Fruit fly (Drosophila melanogaster) whole organism, embryonic: ENCODE results near the gene ssh.

Experiments
- ATbp ChIP-seq: fragments of 200-800 bp; sonication (Bioruptor generic); optimal IDR thresholded peaks from 2 replicates; lab custom pipeline; 2017; ENCODE audit warnings: missing biosample characterization, mild to moderate bottlenecking, missing genetic modification characterization, missing genetic modification reagents
- Antp ChIP-seq: fragments of 200-800 bp; sonication (Bioruptor generic); optimal IDR thresholded peaks from 3 replicates; lab custom pipeline; 2016; ENCODE audit warnings: missing biosample characterization, missing genetic modification characterization
- Atf3 ChIP-seq: fragments of 200-800 bp; sonication (Bioruptor generic); optimal IDR thresholded peaks from 3 replicates; lab custom pipeline; 2016; ENCODE audit warnings: missing biosample characterization, missing genetic modification characterization
- B-H2 ChIP-seq: fragments of 200-800 bp; sonication (Bioruptor generic); optimal IDR thresholded peaks from 2 replicates; lab custom pipeline; 2018; ENCODE audit warnings: missing biosample characterization, mild to moderate bottlenecking, missing genetic modification characterization
- CG10431 ChIP-seq: fragments of 200-800 bp; sonication (Bioruptor generic); optimal IDR thresholded peaks from 3 replicates; lab custom pipeline; 2018; ENCODE audit warnings: missing biosample characterization, mild to moderate bottlenecking, missing genetic modification characterization
- CG12942 ChIP-seq: fragments of 200-800 bp; sonication (Bioruptor generic); optimal IDR thresholded peaks from 3 replicates; lab custom pipeline; 2016; ENCODE audit warnings: missing biosample characterization, missing genetic modification characterization
- CG14860 ChIP-seq: fragments of 200-800 bp; sonication (Bioruptor generic); IDR thresholded peaks from 3 replicates; pipeline ENCODE4 v1.3.6; 2022; ENCODE audit warnings: missing biosample characterization, missing genetic modification characterization; ENCODE audit not compliant: partially characterized antibody
- CG18599 ChIP-seq: fragments of 200-800 bp; sonication (Bioruptor generic); optimal IDR thresholded peaks from 3 replicates; lab custom pipeline; 2017; ENCODE audit warnings: missing biosample characterization, missing genetic modification characterization, mild to moderate bottlenecking, moderate library complexity, missing genetic modification reagents
- CG2120 ChIP-seq: fragments of 200-800 bp; sonication (Bioruptor generic); optimal IDR thresholded peaks from 3 replicates; lab custom pipeline; 2016; ENCODE audit warnings: missing biosample characterization, missing genetic modification characterization
- CG3407 ChIP-seq: fragments of 200-800 bp; sonication (Bioruptor generic); optimal IDR thresholded peaks from 2 replicates; lab custom pipeline; 2018; ENCODE audit warnings: missing biosample characterization, mild to moderate bottlenecking, missing genetic modification characterization
- CG34376 ChIP-seq: fragments of 200-800 bp; sonication (Bioruptor generic); optimal IDR thresholded peaks from 2 replicates; lab custom pipeline; 2018; ENCODE audit warnings: missing biosample characterization, mild to moderate bottlenecking, missing genetic modification characterization
- CG42726 ChIP-seq: fragments of 200-800 bp; sonication (Bioruptor generic); IDR thresholded peaks from 2 replicates; pipeline ENCODE4 v1.3.6; 2022; ENCODE audit warnings: missing biosample characterization, missing genetic modification characterization; ENCODE audit not compliant: partially characterized antibody
- CG6791 ChIP-seq: fragments of 200-800 bp; sonication (Bioruptor generic); IDR thresholded peaks from 3 replicates; pipeline ENCODE4 v1.3.6; 2022; ENCODE audit warnings: missing biosample characterization, missing genetic modification characterization; ENCODE audit not compliant: partially characterized antibody
- CG7357 ChIP-seq: fragments of 200-800 bp; sonication (Bioruptor generic); IDR thresholded peaks from 3 replicates; pipeline ENCODE4 v1.3.6; 2022; ENCODE audit warnings: missing biosample characterization, missing genetic modification characterization
- CG7556 ChIP-seq: fragments of 200-800 bp; sonication (Bioruptor generic); optimal IDR thresholded peaks from 2 replicates; lab custom pipeline; 2017; ENCODE audit warnings: missing biosample characterization, mild to moderate bottlenecking, missing genetic modification characterization
- CG8359 ChIP-seq: fragments of 200-800 bp; sonication (Bioruptor generic); optimal IDR thresholded peaks from 2 replicates; lab custom pipeline; 2017; ENCODE audit warnings: missing biosample characterization, mild to moderate bottlenecking, missing genetic modification characterization, borderline replicate concordance
- CHES-1-like ChIP-seq: fragments of 200-800 bp; sonication (Bioruptor generic); optimal IDR thresholded peaks from 2 replicates; lab custom pipeline; 2016; ENCODE audit warnings: missing biosample characterization, missing genetic modification characterization
- Camta ChIP-seq: fragments of 200-800 bp; sonication (Bioruptor generic); optimal IDR thresholded peaks from 2 replicates; lab custom pipeline; 2016; ENCODE audit warnings: missing biosample characterization, missing genetic modification characterization
- CoRest ChIP-seq: fragments of 200-800 bp; sonication (Bioruptor generic); optimal IDR thresholded peaks from 3 replicates; lab custom pipeline; 2018; ENCODE audit warnings: missing biosample characterization, mild to moderate bottlenecking, missing genetic modification characterization, moderate library complexity
- Dp ChIP-seq: fragments of 200-800 bp; sonication (Bioruptor generic); optimal IDR thresholded peaks from 2 replicates; lab custom pipeline; 2018; ENCODE audit warnings: missing biosample characterization, mild to moderate bottlenecking, missing genetic modification characterization, moderate library complexity
- Hmx ChIP-seq: fragments of 200-800 bp; sonication (Bioruptor generic); optimal IDR thresholded peaks from 2 replicates; lab custom pipeline; 2016; ENCODE audit warnings: missing biosample characterization, missing genetic modification characterization
- Hsf ChIP-seq: fragments of 200-800 bp; sonication (Bioruptor generic); optimal IDR thresholded peaks from 3 replicates; lab custom pipeline; 2016; ENCODE audit warnings: missing biosample characterization, missing genetic modification characterization
- NC2β ChIP-seq: fragments of 200-800 bp; sonication (Bioruptor generic); optimal IDR thresholded peaks from 2 replicates; lab custom pipeline; 2016; ENCODE audit warnings: missing biosample characterization, missing genetic modification characterization
- Nf-YB ChIP-seq: fragments of 200-800 bp; sonication (Bioruptor generic); optimal IDR thresholded peaks from 3 replicates; lab custom pipeline; 2019; ENCODE audit warnings: missing biosample characterization, mild to moderate bottlenecking, missing genetic modification characterization, moderate library complexity
- PHDP ChIP-seq: fragments of 200-800 bp; sonication (Bioruptor generic); optimal IDR thresholded peaks from 3 replicates; lab custom pipeline; 2018; ENCODE audit warnings: missing biosample characterization, mild to moderate bottlenecking, missing genetic modification characterization, moderate library complexity
- Pdp1 ChIP-seq, 2 experiments: fragments of 200-800 bp; sonication (Bioruptor generic); optimal IDR thresholded peaks; 3 replicates each; lab custom pipeline; 2016; ENCODE audit warnings: missing biosample characterization in 2 of 2, missing genetic modification characterization in 2 of 2, mild to moderate bottlenecking in 1 of 2, moderate library complexity in 1 of 2
- Rx ChIP-seq: fragments of 200-800 bp; sonication (Bioruptor generic); IDR thresholded peaks from 2 replicates; pipeline ENCODE4 v1.3.6; 2022; ENCODE audit warnings: missing biosample characterization, missing genetic modification characterization
- Spps ChIP-seq: fragments of 200-800 bp; sonication (Bioruptor generic); optimal IDR thresholded peaks from 2 replicates; lab custom pipeline; 2018; ENCODE audit warnings: missing biosample characterization, mild to moderate bottlenecking, missing genetic modification characterization
- Usf ChIP-seq: fragments of 200-800 bp; sonication (Bioruptor generic); optimal IDR thresholded peaks from 2 replicates; lab custom pipeline; 2017; ENCODE audit warnings: missing genotype, missing biosample characterization, missing genetic modification characterization
- Vsx1 ChIP-seq: fragments of 200-800 bp; sonication (Bioruptor generic); optimal IDR thresholded peaks from 2 replicates; lab custom pipeline; 2017; ENCODE audit warnings: missing biosample characterization, mild to moderate bottlenecking, missing genetic modification characterization, missing genetic modification reagents
- ab ChIP-seq: fragments of 200-800 bp; sonication (Bioruptor generic); optimal IDR thresholded peaks from 2 replicates; lab custom pipeline; 2016; ENCODE audit warnings: missing biosample characterization, missing genetic modification characterization
- amos ChIP-seq: fragments of 200-800 bp; sonication (Bioruptor generic); IDR thresholded peaks from 2 replicates; pipeline ENCODE4 v1.3.6; 2022; ENCODE audit warnings: missing biosample characterization, missing genetic modification characterization; ENCODE audit not compliant: partially characterized antibody
- ato ChIP-seq: fragments of 200-800 bp; sonication (Bioruptor generic); IDR thresholded peaks from 2 replicates; pipeline ENCODE4 v1.3.6; 2022; ENCODE audit warnings: missing biosample characterization, missing genetic modification characterization; ENCODE audit not compliant: partially characterized antibody
- cad ChIP-seq: fragments of >200 bp; optimal IDR thresholded peaks from 2 replicates; lab custom pipeline; 2017; ENCODE audit warnings: missing biosample characterization, missing genetic modification characterization
- crp ChIP-seq, 2 experiments: fragments of 200-800 bp; sonication (Bioruptor generic); optimal IDR thresholded peaks; 2 replicates in 1 of 2; 3 replicates in 1 of 2; lab custom pipeline; 2017; ENCODE audit warnings: missing biosample characterization in 2 of 2, missing genetic modification characterization in 2 of 2, mild to moderate bottlenecking in 1 of 2, moderate library complexity in 1 of 2
- cwo ChIP-seq: fragments of 200-800 bp; sonication (Bioruptor generic); optimal IDR thresholded peaks from 3 replicates; lab custom pipeline; 2017; ENCODE audit warnings: missing biosample characterization, missing genetic modification characterization, mild to moderate bottlenecking, moderate library complexity, missing genetic modification reagents
- dati ChIP-seq: fragments of 200-800 bp; sonication (Bioruptor generic); IDR thresholded peaks from 2 replicates; pipeline ENCODE4 v1.3.6; 2022; ENCODE audit warnings: missing biosample characterization, missing genetic modification characterization
- en ChIP-seq: fragments of 200-800 bp; sonication (Bioruptor generic); optimal IDR thresholded peaks from 2 replicates; lab custom pipeline; 2016; ENCODE audit warnings: missing biosample characterization, missing genetic modification characterization
- fd102C ChIP-seq: fragments of 200-800 bp; sonication (Bioruptor generic); optimal IDR thresholded peaks from 2 replicates; lab custom pipeline; 2018; ENCODE audit warnings: missing biosample characterization, mild to moderate bottlenecking, missing genetic modification characterization, moderate library complexity
- gfzf ChIP-seq: fragments of 200-800 bp; sonication (Bioruptor generic); optimal IDR thresholded peaks from 2 replicates; lab custom pipeline; 2016; ENCODE audit warnings: missing biosample characterization, mild to moderate bottlenecking, missing genetic modification characterization, moderate library complexity
- klu ChIP-seq: fragments of 200-800 bp; sonication (Bioruptor generic); IDR thresholded peaks from 2 replicates; pipeline ENCODE4 v1.3.6; 2022; ENCODE audit warnings: missing biosample characterization, missing genetic modification characterization
- luna ChIP-seq: fragments of 200-800 bp; sonication (Bioruptor generic); optimal IDR thresholded peaks from 2 replicates; lab custom pipeline; 2016; ENCODE audit warnings: missing biosample characterization, missing genetic modification characterization
- peb ChIP-seq: fragments of 200-800 bp; sonication (Bioruptor generic); IDR thresholded peaks from 2 replicates; pipeline ENCODE4 v1.3.6; 2022; ENCODE audit warnings: missing biosample characterization, missing genetic modification characterization
- row ChIP-seq: fragments of 200-800 bp; sonication (Bioruptor generic); IDR thresholded peaks from 3 replicates; pipeline ENCODE4 v1.3.6; 2022; ENCODE audit warnings: missing biosample characterization, missing genetic modification characterization
- slbo ChIP-seq: fragments of 200-800 bp; sonication (Bioruptor generic); IDR thresholded peaks from 2 replicates; pipeline ENCODE4 v1.3.6; 2022; ENCODE audit warnings: missing biosample characterization, missing genetic modification characterization
- stwl ChIP-seq: fragments of 200-800 bp; sonication (Bioruptor generic); optimal IDR thresholded peaks from 3 replicates; lab custom pipeline; 2018; ENCODE audit warnings: missing biosample characterization, mild to moderate bottlenecking, missing genetic modification characterization, moderate library complexity
- tin ChIP-seq: fragments of 200-800 bp; sonication (Bioruptor generic); optimal IDR thresholded peaks from 3 replicates; lab custom pipeline; 2016; ENCODE audit warnings: missing biosample characterization, missing genetic modification characterization
- tll ChIP-seq, 2 experiments: fragments of 200-800 bp in 1 of 2; fragments of >200 bp in 1 of 2; sonication (Bioruptor generic) in 1 of 2; optimal IDR thresholded peaks; 2 replicates each; lab custom pipeline; 2017 to 2019; ENCODE audit warnings: missing biosample characterization in 2 of 2, missing genetic modification characterization in 2 of 2, mild to moderate bottlenecking in 1 of 2, moderate library complexity in 1 of 2
- vnd ChIP-seq: fragments of 200-800 bp; sonication (Bioruptor generic); IDR thresholded peaks from 3 replicates; pipeline ENCODE4 v1.3.6; 2022; ENCODE audit warnings: missing biosample characterization, missing genetic modification characterization; ENCODE audit not compliant: partially characterized antibody

The ssh gene

DNA sequence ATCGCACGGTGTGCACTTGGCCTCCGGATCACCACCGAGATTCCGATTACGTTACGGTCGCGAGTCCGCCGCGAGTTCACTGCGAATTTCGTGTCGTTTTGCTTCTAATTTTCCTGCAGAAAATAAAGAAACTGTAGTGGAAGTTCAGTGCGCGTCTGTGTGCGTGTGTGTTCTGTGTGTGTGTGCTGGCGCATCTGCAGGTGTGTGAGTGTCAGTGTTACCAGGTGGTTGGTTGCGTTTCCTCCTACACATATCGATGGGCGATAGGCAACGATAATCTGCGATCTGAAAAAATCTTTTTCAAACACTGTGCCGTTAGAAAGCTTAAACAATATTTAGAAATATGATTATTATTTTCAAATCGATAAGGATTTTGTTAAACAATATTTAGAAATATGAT is 6.7 kb downstream of the ssh start, which contains the start of gene Osbp (continued):
- TF ChIP-seq Spps (tag; lab: Kevin White, UChicago) (no peak), CG7556 (GFP tag; lab: Kevin White, UChicago) (no peak), CG2120 (GFP tag; lab: Kevin White, UChicago) (no peak), Hmx (GFP tag; lab: Kevin White, UChicago) (no peak), Nf-YB (GFP tag; lab: Kevin White, UChicago) (peak; percentile 79), CG7357 (GFP tag; lab: Robert Waterston, UW) (no peak), CG18599 (GFP tag; lab: Kevin White, UChicago) (no peak), CG8359 (GFP tag; lab: Kevin White, UChicago) (no peak), CoRest (tag; lab: Kevin White, UChicago) (peak; percentile 58), ATbp (GFP tag; lab: Kevin White, UChicago) (no peak), Dp (peak; percentile 81), ab (no peak), Hsf (no peak), CG12942 (GFP tag; lab: Kevin White, UChicago) (no peak), ato (GFP tag; lab: Robert Waterston, UW) (peak; percentile 58; the same call in 1 of the 2 replicates), CG42726 (GFP tag; lab: Robert Waterston, UW) (peak; percentile 70), klu (GFP tag; lab: Robert Waterston, UW) (no peak), NC2β (GFP tag; lab: Kevin White, UChicago) (no peak), tin (GFP tag; lab: Kevin White, UChicago) (no peak), CG10431 (GFP tag; lab: Kevin White, UChicago) (no peak), Vsx1 (GFP tag; lab: Kevin White, UChicago) (no peak), CG34376 (GFP tag; lab: Kevin White, UChicago) (peak; percentile 19), crp (GFP tag; optimal IDR thresholded peaks at IDR 0.05; lab: Kevin White, UChicago) (peak in 1 of 2 experiments; percentile 33), row (GFP tag; lab: Robert Waterston, UW) (peak; percentile 41; the same call in 2 of the 3 replicates), CG6791 (GFP tag; lab: Robert Waterston, UW) (peak; percentile 75), fd102C (GFP tag; lab: Kevin White, UChicago) (no peak), peb (GFP tag; lab: Robert Waterston, UW) (no peak), CG3407 (GFP tag; lab: Kevin White, UChicago) (no peak), Camta (GFP tag; lab: Kevin White, UChicago) (no peak), Rx (no peak), cwo (GFP tag; lab: Kevin White, UChicago) (no peak), en (no peak), slbo (GFP tag; lab: Robert Waterston, UW) (0 out of 2 replicates have a peak, but pooled peaks have one; percentile 13), CG14860 (GFP tag; lab: Robert Waterston, UW) (peak; percentile 57; the same call in 2 of the 3 replicates), Antp (no peak), amos (peak; percentile 70), Pdp1 (GFP tag; optimal IDR thresholded peaks at IDR 0.05; lab: Kevin White, UChicago) (peak in 1 of 2 experiments; percentile 7), CHES-1-like (GFP tag; lab: Kevin White, UChicago) (no peak), gfzf (peak; percentile 79), Atf3 (GFP tag; lab: Kevin White, UChicago) (no peak), B-H2 (peak; percentile 65), tll (GFP tag; optimal IDR thresholded peaks at IDR 0.05; lab: Kevin White, UChicago) (no peak), cad (no peak), luna (GFP tag; lab: Kevin White, UChicago) (no peak), vnd (GFP tag; lab: Robert Waterston, UW) (peak; percentile 54; the same call in 2 of the 3 replicates), PHDP (no peak), stwl (tag; lab: Kevin White, UChicago) (peak; percentile 78), Usf (GFP tag; lab: Kevin White, UChicago) (no peak), dati (GFP tag; lab: Robert Waterston, UW) (no peak)
